Worm (Caenorhabditis elegans) whole organism, early embryonic: ENCODE measurements around the gene C36B7.1.

Experiments used
- aly-1 ChIP-seq: sonication (generic microtip); optimal IDR thresholded peaks from 2 replicates; lab custom pipeline; 2016; ENCODE audit warnings: missing genetic modification characterization, missing compliant biosample characterization
- ama-1 ChIP-seq: fragments of 150-350 bp; optimal IDR thresholded peaks from 2 replicates; lab custom pipeline; 2014
- hmbx-1 ChIP-seq: sonication (generic microtip); optimal IDR thresholded peaks from 2 replicates; lab custom pipeline; 2016; ENCODE audit warnings: mild to moderate bottlenecking, missing genetic modification characterization, missing compliant biosample characterization
- tbx-11 ChIP-seq: fragments of 200-800 bp; sonication (Bioruptor generic); IDR thresholded peaks from 2 replicates; pipeline ENCODE4 v1.3.6; 2022; ENCODE audit warnings: missing genetic modification characterization, missing compliant biosample characterization
- tbx-37 ChIP-seq: fragments of 200-800 bp; sonication (Bioruptor generic); conservative IDR thresholded peaks from 2 replicates; pipeline ENCODE4 v1.3.6; 2022; ENCODE audit warnings: missing genetic modification reagents, missing genetic modification characterization, missing compliant biosample characterization

ce11 chrX:7157483-7157882, 44.8 kb downstream of the C36B7.1 start:
- TF ChIP-seq aly-1 (tag; lab: Kevin White, UChicago) (no peak), ama-1 (lab: Kevin White, UChicago) (no peak), tbx-37 (no peak), tbx-11 (GFP tag; lab: Robert Waterston, UW) (no peak), hmbx-1 (tag; lab: Kevin White, UChicago) (no peak)
